Worm (Caenorhabditis elegans): ENCODE data around the gene pdhk-2.

The pdhk-2 gene

ce11 chrIII:8719105-8719504 lies 22.1 kb downstream of the pdhk-2 start:
- TF ChIP-seq pat-9 (tag; optimal IDR thresholded peaks at IDR 0.05), result no peak
- no peak for TF ChIP-seq hlh-15 (tag; optimal IDR thresholded peaks at IDR 0.05)
- no peak for TF ChIP-seq ceh-9 (tag; optimal IDR thresholded peaks at IDR 0.05)
- TF ChIP-seq K02D7.2 (tag; optimal IDR thresholded peaks at IDR 0.05), result no peak
- no peak for TF ChIP-seq hlh-8 (tag; optimal IDR thresholded peaks at IDR 0.05)
- TF ChIP-seq unc-55 (GFP tag; optimal IDR thresholded peaks at IDR 0.05), result no peak
- no peak for TF ChIP-seq pax-1 (tag; optimal IDR thresholded peaks at IDR 0.05)
- TF ChIP-seq gmeb-2 (tag; optimal IDR thresholded peaks at IDR 0.05), result no peak
- TF ChIP-seq nhr-11 (tag; optimal IDR thresholded peaks at IDR 0.05), result no peak
- no peak for TF ChIP-seq fax-1 (tag; optimal IDR thresholded peaks at IDR 0.05)
- no peak for TF ChIP-seq ttx-3 (tag; optimal IDR thresholded peaks at IDR 0.05)
- no peak for TF ChIP-seq unc-86 (tag; optimal IDR thresholded peaks at IDR 0.05)
- no peak for TF ChIP-seq elt-4 (tag; optimal IDR thresholded peaks at IDR 0.05)
- TF ChIP-seq pha-4 (tag; optimal IDR thresholded peaks at IDR 0.05), result no peak
- no peak for TF ChIP-seq che-1 (tag; optimal IDR thresholded peaks at IDR 0.05)
- no peak for TF ChIP-seq sox-4 (tag; optimal IDR thresholded peaks at IDR 0.05)

ce11 chrIII:8718592-8718991 lies 22.6 kb downstream of the pdhk-2 start:
- no peak for TF ChIP-seq sox-2 (GFP tag; IDR thresholded peaks at IDR 0.05)
- TF ChIP-seq ceh-19 (GFP tag; optimal IDR thresholded peaks at IDR 0.05), result no peak
- TF ChIP-seq ref-2 (tag; optimal IDR thresholded peaks at IDR 0.05), result no peak
- no peak for TF ChIP-seq Y22D7AL.16 (tag; optimal IDR thresholded peaks at IDR 0.05)
- TF ChIP-seq eyg-1 (tag; optimal IDR thresholded peaks at IDR 0.05), result no peak
- TF ChIP-seq ceh-22 (tag; optimal IDR thresholded peaks at IDR 0.05), result no peak
- no peak for TF ChIP-seq hlh-8 (tag; optimal IDR thresholded peaks at IDR 0.05)
- TF ChIP-seq unc-3 (GFP tag; conservative IDR thresholded peaks at IDR 0.05), result no peak
- no peak for TF ChIP-seq unc-3 (tag; optimal IDR thresholded peaks at IDR 0.05)
- no peak for TF ChIP-seq mec-3 (tag; optimal IDR thresholded peaks at IDR 0.05; ENCODE audit: borderline replicate concordance)
- no peak for TF ChIP-seq ttx-3 (tag; optimal IDR thresholded peaks at IDR 0.05)
- TF ChIP-seq dmd-4 (tag; optimal IDR thresholded peaks at IDR 0.05; ENCODE audit: borderline replicate concordance), result no peak
- TF ChIP-seq sox-4 (tag; optimal IDR thresholded peaks at IDR 0.05), result no peak
- no peak for TF ChIP-seq K09A11.1 (tag; optimal IDR thresholded peaks at IDR 0.05; ENCODE audit: insufficient read depth)

- TF ChIP-seq ceh-9 (tag; optimal IDR thresholded peaks at IDR 0.05) (no peak), ztf-16 (tag; optimal IDR thresholded peaks at IDR 0.05) (no peak), elt-2 (tag; optimal IDR thresholded peaks at IDR 0.05) (no peak), pat-9 (tag; optimal IDR thresholded peaks at IDR 0.05) (no peak), pha-2 (tag; optimal IDR thresholded peaks at IDR 0.05) (no peak), lim-6 (tag; optimal IDR thresholded peaks at IDR 0.05) (no peak), ceh-34 (tag; optimal IDR thresholded peaks at IDR 0.05) (no peak), hlh-13 (GFP tag; optimal IDR thresholded peaks at IDR 0.05) (no peak), hlh-30 (tag; optimal IDR thresholded peaks at IDR 0.05; ENCODE audit: insufficient read depth) (no peak), hlh-15 (tag; optimal IDR thresholded peaks at IDR 0.05) (no peak), rnt-1 (tag; optimal IDR thresholded peaks at IDR 0.05) (no peak), C08G9.2 (tag; optimal IDR thresholded peaks at IDR 0.05) (no peak)
Measured at ce11 chrIII:8717231-8717694, 23.9 kb downstream of the pdhk-2 start, which contains the start of gene mrpl-11. mrpl-11 (plus strand) TSS chrIII:8717644.

ce11 chrIII:8716084-8716483 lies 25.1 kb downstream of the pdhk-2 start, which contains the start of gene B0303.14:
B0303.14 (minus strand) TSS chrIII:8716184.
- TF ChIP-seq ztf-16 (tag; optimal IDR thresholded peaks at IDR 0.05) (no peak), unc-55 (GFP tag; optimal IDR thresholded peaks at IDR 0.05) (no peak), pag-3 (tag; optimal IDR thresholded peaks at IDR 0.05; ENCODE audit: borderline replicate concordance) (no peak), unc-86 (tag; optimal IDR thresholded peaks at IDR 0.05) (no peak), pqm-1 (tag; optimal IDR thresholded peaks at IDR 0.05) (no peak), ttx-3 (tag; optimal IDR thresholded peaks at IDR 0.05) (no peak), ceh-34 (tag; optimal IDR thresholded peaks at IDR 0.05) (no peak), hlh-13 (GFP tag; optimal IDR thresholded peaks at IDR 0.05) (no peak), ceh-31 (tag; optimal IDR thresholded peaks at IDR 0.05) (no peak), tbx-7 (tag; optimal IDR thresholded peaks at IDR 0.05) (no peak), pros-1 (tag; optimal IDR thresholded peaks at IDR 0.05) (no peak), pat-9 (tag; optimal IDR thresholded peaks at IDR 0.05) (no peak), rnt-1 (tag; optimal IDR thresholded peaks at IDR 0.05) (no peak), Y22D7AL.16 (tag; optimal IDR thresholded peaks at IDR 0.05) (no peak), unc-3 (GFP tag; conservative IDR thresholded peaks at IDR 0.05) (no peak), unc-3 (tag; optimal IDR thresholded peaks at IDR 0.05) (no peak), sdc-2 (tag; optimal IDR thresholded peaks at IDR 0.05) (no peak), F13H6.1 (tag; optimal IDR thresholded peaks at IDR 0.05) (no peak), T23F11.4 (GFP tag; optimal IDR thresholded peaks at IDR 0.05) (no peak)

All from whole organism, late embryonic.